Fruit fly (Drosophila melanogaster): ENCODE data around the gene Cds.

Cds gene

DNA sequence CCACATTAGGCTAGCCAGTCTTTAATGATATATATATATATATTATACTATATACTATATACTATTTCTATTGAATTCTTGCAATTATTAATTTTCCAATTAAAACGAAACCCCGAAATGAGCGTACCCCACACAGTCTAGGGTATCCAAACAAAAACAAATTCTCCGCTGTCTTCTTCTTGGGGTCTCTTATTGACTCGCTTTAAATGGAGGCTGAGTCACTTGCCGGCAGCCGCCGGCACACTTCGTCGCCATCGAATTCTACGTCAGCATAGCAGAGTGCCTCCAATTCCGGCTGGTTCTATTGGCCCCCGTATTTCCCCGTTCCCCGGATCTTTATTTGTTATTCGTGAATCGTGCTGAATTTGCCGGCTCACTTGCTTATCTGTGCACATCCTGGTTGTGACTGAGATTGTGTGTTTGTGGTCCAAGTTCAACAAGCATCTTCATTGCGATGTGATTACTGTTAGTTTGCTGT is 32.9 kb upstream of the Cds start (continued):
- TF ChIP-seq kah (GFP tag; optimal IDR thresholded peaks at IDR 0.05): no peak
- no peak for TF ChIP-seq CG11093 (GFP tag; IDR thresholded peaks at IDR 0.05)
- no peak for TF ChIP-seq CG9797 (GFP tag; optimal IDR thresholded peaks at IDR 0.05)
- TF ChIP-seq CG31224 (GFP tag; IDR thresholded peaks at IDR 0.05): no peak
- no peak for TF ChIP-seq cad (GFP tag; optimal IDR thresholded peaks at IDR 0.05)
- TF ChIP-seq Adf1 (GFP tag; IDR thresholded peaks at IDR 0.05): no peak; the same call in 1 of the 2 replicates
- TF ChIP-seq gt (GFP tag; IDR thresholded peaks at IDR 0.05): no peak
- TF ChIP-seq fru (optimal IDR thresholded peaks at IDR 0.05): no peak
- no peak for TF ChIP-seq Sox100B (GFP tag; optimal IDR thresholded peaks at IDR 0.05)
- TF ChIP-seq Trl (optimal IDR thresholded peaks at IDR 0.05): no peak
- TF ChIP-seq Trl (GFP tag; optimal IDR thresholded peaks at IDR 0.05): no peak
- TF ChIP-seq cato (GFP tag; optimal IDR thresholded peaks at IDR 0.05; ENCODE audit: borderline replicate concordance): no peak
- no peak for TF ChIP-seq CG14860 (GFP tag; IDR thresholded peaks at IDR 0.05; ENCODE audit: partially characterized antibody)
- no peak for TF ChIP-seq bigmax (GFP tag; optimal IDR thresholded peaks at IDR 0.05)
- TF ChIP-seq repo (GFP tag; optimal IDR thresholded peaks at IDR 0.05): no peak
- TF ChIP-seq CG2678 (tag; optimal IDR thresholded peaks at IDR 0.05): peak; percentile 59
- no peak for TF ChIP-seq CG12236 (GFP tag; optimal IDR thresholded peaks at IDR 0.05)
- no peak for TF ChIP-seq Dip2 (GFP tag; IDR thresholded peaks at IDR 0.05)
- no peak for TF ChIP-seq sens-2 (GFP tag; IDR thresholded peaks at IDR 0.05)
- TF ChIP-seq jumu (GFP tag; optimal IDR thresholded peaks at IDR 0.05): no peak
- TF ChIP-seq CG4282 (GFP tag; optimal IDR thresholded peaks at IDR 0.05): no peak
- TF ChIP-seq CG30020 (tag; optimal IDR thresholded peaks at IDR 0.05): no peak
- TF ChIP-seq al (GFP tag; IDR thresholded peaks at IDR 0.05): no peak
- peak; percentile 11; the same call in 1 of the 2 replicates for TF ChIP-seq lmd (GFP tag; IDR thresholded peaks at IDR 0.05)
- no peak for TF ChIP-seq CG6272 (GFP tag; IDR thresholded peaks at IDR 0.05)
- TF ChIP-seq Nf-YA (GFP tag; IDR thresholded peaks at IDR 0.05): no peak
- no peak for TF ChIP-seq CG6683 (GFP tag; optimal IDR thresholded peaks at IDR 0.05)
- no peak for TF ChIP-seq exex (tag; optimal IDR thresholded peaks at IDR 0.05)
- no peak for TF ChIP-seq seq (GFP tag; IDR thresholded peaks at IDR 0.05)
- no peak for TF ChIP-seq CG12744 (GFP tag; optimal IDR thresholded peaks at IDR 0.05)
- TF ChIP-seq unc-4 (GFP tag; IDR thresholded peaks at IDR 0.05; ENCODE audit: partially characterized antibody): no peak
- TF ChIP-seq CG17912 (GFP tag; optimal IDR thresholded peaks at IDR 0.05): no peak
- TF ChIP-seq Scr (GFP tag; IDR thresholded peaks at IDR 0.05; ENCODE audit: partially characterized antibody): no peak
- TF ChIP-seq CG3065 (GFP tag; optimal IDR thresholded peaks at IDR 0.05): no peak
- TF ChIP-seq CG7271 (tag; optimal IDR thresholded peaks at IDR 0.05): no peak
- no peak for TF ChIP-seq pan (optimal IDR thresholded peaks at IDR 0.05)
- TF ChIP-seq pan (GFP tag; optimal IDR thresholded peaks at IDR 0.05 in 1 of 2, IDR thresholded peaks at IDR 0.05 in 1 of 2): peak in 1 of 2 experiments; percentile 46
- no peak for TF ChIP-seq fd64A (GFP tag; optimal IDR thresholded peaks at IDR 0.05)
- no peak for TF ChIP-seq stwl (tag; optimal IDR thresholded peaks at IDR 0.05)
- TF ChIP-seq fd102C (GFP tag; optimal IDR thresholded peaks at IDR 0.05): no peak
- TF ChIP-seq Taf1 (GFP tag; IDR thresholded peaks at IDR 0.05): no peak
- no peak for TF ChIP-seq lbe (GFP tag; optimal IDR thresholded peaks at IDR 0.05)
- TF ChIP-seq Sox102F (GFP tag; optimal IDR thresholded peaks at IDR 0.05): peak; percentile 33
- TF ChIP-seq CG15269 (tag; optimal IDR thresholded peaks at IDR 0.05): peak; percentile 37
- TF ChIP-seq Hmx (GFP tag; optimal IDR thresholded peaks at IDR 0.05): no peak
- no peak for TF ChIP-seq zfh1 (GFP tag; IDR thresholded peaks at IDR 0.05)
- TF ChIP-seq gsb-n (tag; optimal IDR thresholded peaks at IDR 0.05): no peak
- no peak for TF ChIP-seq B-H1 (GFP tag; IDR thresholded peaks at IDR 0.05)
- TF ChIP-seq CG14441 (GFP tag; IDR thresholded peaks at IDR 0.05): no peak
- TF ChIP-seq aop (GFP tag; IDR thresholded peaks at IDR 0.05): no peak
- no peak for TF ChIP-seq wdn (GFP tag; IDR thresholded peaks at IDR 0.05)
- no peak for TF ChIP-seq CG43689 (GFP tag; IDR thresholded peaks at IDR 0.05)
- no peak for TF ChIP-seq CG8359 (GFP tag; optimal IDR thresholded peaks at IDR 0.05; ENCODE audit: borderline replicate concordance)
